Fruit fly (Drosophila melanogaster) whole organism, embryonic: ENCODE data around the gene His3.3A.
A peak's percentile ranks its signal among the peaks of the same experiment; 100 is the strongest.

ENCODE experiments used
- Scr ChIP-seq: fragments of 200-800 bp; sonication (Bioruptor generic); IDR thresholded peaks from 2 replicates; pipeline ENCODE4 v1.3.6; 2022; ENCODE audit warnings: missing biosample characterization, missing genetic modification characterization; ENCODE audit not compliant: partially characterized antibody
- sens ChIP-seq: fragments of 200-800 bp; sonication (Bioruptor generic); peaks from one replicate; lab custom pipeline; 2016; ENCODE audit warnings: missing biosample characterization, missing genetic modification characterization
- wor ChIP-seq: fragments of 200-800 bp; sonication (Bioruptor generic); IDR thresholded peaks from 2 replicates; pipeline ENCODE4 v1.3.6; 2022; ENCODE audit warnings: missing biosample characterization, missing genetic modification characterization
- zfh1 ChIP-seq: fragments of 200-800 bp; sonication (Bioruptor generic); IDR thresholded peaks from 3 replicates; pipeline ENCODE4 v1.3.6; 2022; ENCODE audit warnings: missing biosample characterization, missing genetic modification characterization

His3.3A gene

DNA sequence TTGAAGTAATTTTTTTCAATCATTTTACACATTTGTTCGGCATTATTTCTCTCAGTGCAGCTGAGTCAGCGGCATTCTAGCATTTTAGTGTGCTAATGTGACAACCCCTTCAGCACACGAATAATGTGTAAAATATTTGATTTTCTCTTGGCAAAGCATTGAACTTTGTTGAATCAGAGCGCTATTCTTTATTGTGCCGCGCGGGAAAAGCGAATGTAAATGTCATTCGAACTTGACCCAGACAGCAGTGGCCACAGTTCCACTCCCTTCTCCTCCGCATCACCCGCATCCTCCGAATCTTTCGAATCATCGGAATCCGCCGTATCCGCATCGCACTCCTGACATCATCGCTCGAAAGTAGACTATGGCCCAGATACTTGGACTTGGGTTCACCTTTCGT is 48.9 kb downstream of the His3.3A start:
- no peak for TF ChIP-seq Scr (GFP tag; lab: Robert Waterston, UW)
- TF ChIP-seq sens (GFP tag; lab: Kevin White, UChicago): peak; percentile 74
- 0 out of 3 replicates have a peak, but pooled peaks have one; percentile 33 for TF ChIP-seq zfh1
- no peak for TF ChIP-seq wor (GFP tag; lab: Robert Waterston, UW)
